Worm (Caenorhabditis elegans) whole organism, L2 larva: ENCODE results near the gene Y49F6A.11.
A peak's percentile ranks its signal among the peaks of the same experiment; 100 is the strongest.

Source experiments
- ZK546.5 ChIP-seq: sonication (generic microtip); optimal IDR thresholded peaks from 2 replicates; lab custom pipeline; 2017; ENCODE audit warnings: missing biosample characterization, missing genetic modification characterization
- aly-2 ChIP-seq: fragments of 150-350 bp; optimal IDR thresholded peaks from 2 replicates; lab custom pipeline; 2014; ENCODE audit warnings: missing biosample characterization, missing genetic modification characterization
- fos-1 ChIP-seq: fragments of 150-350 bp; optimal IDR thresholded peaks from 2 replicates; lab custom pipeline; 2014; ENCODE audit warnings: missing biosample characterization, missing genetic modification characterization
- lin-13 ChIP-seq: fragments of 150-350 bp; optimal IDR thresholded peaks from 2 replicates; lab custom pipeline; 2014; ENCODE audit warnings: missing biosample characterization, missing genetic modification reagents, missing genetic modification characterization
- lsy-2 ChIP-seq, 2 experiments: fragments of 150-350 bp in 1 of 2; sonication (generic microtip) in 1 of 2; optimal IDR thresholded peaks; 2 replicates each; lab custom pipeline; 2014 to 2017; ENCODE audit warnings: missing biosample characterization in 2 of 2, missing genetic modification characterization in 2 of 2
- nhr-25 ChIP-seq: fragments of 150-350 bp; sonication (generic microtip); optimal IDR thresholded peaks from 3 replicates; lab custom pipeline; 2014; ENCODE audit warnings: missing biosample characterization, missing genetic modification characterization
- nhr-6 ChIP-seq: fragments of 150-350 bp; optimal IDR thresholded peaks from 2 replicates; lab custom pipeline; 2014; ENCODE audit warnings: missing biosample characterization, missing genetic modification characterization
- skn-1 ChIP-seq: sonication (generic microtip); optimal IDR thresholded peaks from 2 replicates; lab custom pipeline; 2017; ENCODE audit warnings: missing biosample characterization, missing genetic modification characterization
- ztf-11 ChIP-seq: sonication (generic microtip); optimal IDR thresholded peaks from 2 replicates; lab custom pipeline; 2017; ENCODE audit warnings: missing biosample characterization, missing genetic modification characterization

The Y49F6A.11 gene

DNA sequence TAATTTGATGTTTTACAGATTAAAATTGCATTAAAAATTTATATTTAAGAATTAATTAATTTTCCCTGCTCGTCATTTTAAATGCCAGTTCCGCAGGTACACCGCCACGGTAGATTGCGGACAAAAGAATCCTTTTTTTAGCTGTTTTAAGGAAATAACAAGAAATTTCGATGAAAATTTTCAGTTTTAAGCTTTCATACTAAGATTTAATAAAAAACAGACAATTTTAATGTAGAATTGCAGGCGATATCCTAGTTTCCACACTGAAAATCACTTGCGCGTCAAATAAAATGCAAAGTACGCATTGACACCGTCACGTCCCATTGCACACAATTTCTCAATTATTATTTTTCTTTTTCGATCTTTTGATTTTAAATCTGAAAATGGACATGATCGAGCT, 45.2 kb downstream of the Y49F6A.11 start, which contains the start of gene dnc-3 (continued):
- TF ChIP-seq aly-2 (tag; lab: Kevin White, UChicago): no peak
- no peak for TF ChIP-seq skn-1
- TF ChIP-seq nhr-6 (tag; lab: Kevin White, UChicago): peak; percentile 23
- peak; percentile 71 for TF ChIP-seq lin-13
- peak; percentile 57 for TF ChIP-seq nhr-25 (tag; lab: Kevin White, UChicago)
- peak; percentile 65 to 86 for TF ChIP-seq lsy-2 (tag; optimal IDR thresholded peaks at IDR 0.05; lab: Kevin White, UChicago)
- TF ChIP-seq, all 48 proteins: peak for 13

DNA sequence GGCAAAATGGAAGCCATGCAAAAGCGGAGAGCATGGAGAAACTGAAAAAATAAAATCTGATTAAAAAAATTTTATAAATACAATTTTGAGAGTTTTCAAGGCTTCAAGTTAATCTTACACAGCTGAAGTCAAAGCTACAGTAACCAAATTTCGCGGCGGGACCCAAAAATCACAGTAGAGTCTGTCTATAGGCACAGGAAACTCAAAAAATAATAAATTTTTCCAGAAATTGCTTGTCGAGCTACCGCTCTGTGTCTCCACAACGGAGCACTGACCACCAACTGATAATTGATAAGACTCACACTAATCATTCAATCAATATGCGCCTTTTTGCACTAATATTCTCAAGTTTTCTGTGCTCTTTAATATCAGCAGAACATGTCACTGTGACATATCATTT, 48.3 kb downstream of the Y49F6A.11 start, which contains the start of gene W10G11.19:
W10G11.19 (plus strand) TSS at position 301 of the 400 bp plus-strand sequence.
- TF ChIP-seq ZK546.5 (tag; lab: Kevin White, UChicago) (no peak), ztf-11 (tag; lab: Kevin White, UChicago) (no peak), fos-1 (peak; percentile 38)
- TF ChIP-seq, all 48 proteins: peak for 1
